Fruit fly (Drosophila melanogaster): ENCODE data around the gene S-Lap1.

S-Lap1 gene

dm6 chr3L:8584086-8584485 is 32.9 kb upstream of the S-Lap1 start (continued):
- TF ChIP-seq BEAF-32 (GFP tag; optimal IDR thresholded peaks at IDR 0.05) (no peak), CG2678 (tag; optimal IDR thresholded peaks at IDR 0.05) (peak; percentile 67), fd3F (GFP tag; optimal IDR thresholded peaks at IDR 0.05) (peak; percentile 24), CG10209 (GFP tag; optimal IDR thresholded peaks at IDR 0.05) (peak; percentile 51), CG4820 (GFP tag; optimal IDR thresholded peaks at IDR 0.05) (no peak), CG11085 (GFP tag; IDR thresholded peaks at IDR 0.05) (peak; percentile 24; the same call in 1 of the 2 replicates), Drgx (GFP tag; IDR thresholded peaks at IDR 0.05) (no peak), salm (tag; optimal IDR thresholded peaks at IDR 0.05) (peak; percentile 35), croc (GFP tag; conservative IDR thresholded peaks at IDR 0.05) (no peak), lbe (GFP tag; optimal IDR thresholded peaks at IDR 0.05) (no peak), Rfx (GFP tag; IDR thresholded peaks at IDR 0.05) (peak; percentile 52; the same call in 1 of the 2 replicates), Asciz (GFP tag; optimal IDR thresholded peaks at IDR 0.05) (peak; percentile 70), ap (GFP tag; IDR thresholded peaks at IDR 0.05) (no peak), fd64A (GFP tag; optimal IDR thresholded peaks at IDR 0.05) (peak; percentile 34), Bteb2 (GFP tag; optimal IDR thresholded peaks at IDR 0.05) (no peak), CG18599 (GFP tag; optimal IDR thresholded peaks at IDR 0.05) (peak; percentile 74), bcd (GFP tag; optimal IDR thresholded peaks at IDR 0.05) (peak; percentile 20), Chrac-16 (GFP tag; optimal IDR thresholded peaks at IDR 0.05) (no peak), MTF-1 (GFP tag; optimal IDR thresholded peaks at IDR 0.05; ENCODE audit: borderline replicate concordance) (peak; percentile 41), HHEX (GFP tag; optimal IDR thresholded peaks at IDR 0.05) (peak; percentile 66), CG17361 (GFP tag; IDR thresholded peaks at IDR 0.05) (no peak), bowl (GFP tag; IDR thresholded peaks at IDR 0.05) (peak; percentile 34; the same call in 1 of the 2 replicates), CG14667 (GFP tag; IDR thresholded peaks at IDR 0.05) (no peak), GATAe (GFP tag; conservative IDR thresholded peaks at IDR 0.05) (no peak), fd102C (GFP tag; optimal IDR thresholded peaks at IDR 0.05) (no peak), Pdp1 (GFP tag; optimal IDR thresholded peaks at IDR 0.05) (peak in 1 of 2 experiments; percentile 12), kni (GFP tag; optimal IDR thresholded peaks at IDR 0.05) (no peak), CG13624 (GFP tag; optimal IDR thresholded peaks at IDR 0.05) (peak; percentile 30), CG13424 (tag; optimal IDR thresholded peaks at IDR 0.05) (no peak), Dbx (GFP tag; IDR thresholded peaks at IDR 0.05) (peak; percentile 52; the same call in 1 of the 3 replicates), sc (optimal IDR thresholded peaks at IDR 0.05) (no peak), sc (GFP tag; optimal IDR thresholded peaks at IDR 0.05) (no peak), D (optimal IDR thresholded peaks at IDR 0.05) (no peak), D (GFP tag; optimal IDR thresholded peaks at IDR 0.05) (peak; percentile 27), gcm2 (GFP tag; optimal IDR thresholded peaks at IDR 0.05) (no peak), bab2 (GFP tag; optimal IDR thresholded peaks at IDR 0.05) (peak; percentile 28), Atf3 (GFP tag; optimal IDR thresholded peaks at IDR 0.05) (no peak), knrl (GFP tag; IDR thresholded peaks at IDR 0.05; ENCODE audit: partially characterized antibody) (no peak), zen2 (GFP tag; IDR thresholded peaks at IDR 0.05; ENCODE audit: partially characterized antibody) (no peak), CG5953 (GFP tag; IDR thresholded peaks at IDR 0.05) (no peak), CG2712 (tag; optimal IDR thresholded peaks at IDR 0.05) (no peak), exex (tag; optimal IDR thresholded peaks at IDR 0.05) (peak; percentile 6), seq (GFP tag; IDR thresholded peaks at IDR 0.05) (peak; percentile 67), Fer1 (GFP tag; optimal IDR thresholded peaks at IDR 0.05) (peak; percentile 61), CG34224 (GFP tag; IDR thresholded peaks at IDR 0.05; ENCODE audit: partially characterized antibody) (no peak), org-1 (GFP tag; optimal IDR thresholded peaks at IDR 0.05) (peak; percentile 68), MESR4 (GFP tag; optimal IDR thresholded peaks at IDR 0.05) (no peak), CG1647 (GFP tag; optimal IDR thresholded peaks at IDR 0.05) (peak; percentile 39), Med (GFP tag) (peak; percentile 80), Hey (tag; optimal IDR thresholded peaks at IDR 0.05) (no peak), ssp (GFP tag; IDR thresholded peaks at IDR 0.05) (no peak)

All from whole organism, embryonic.